Worm (Caenorhabditis elegans): ENCODE data around the gene M176.10.

DNA sequence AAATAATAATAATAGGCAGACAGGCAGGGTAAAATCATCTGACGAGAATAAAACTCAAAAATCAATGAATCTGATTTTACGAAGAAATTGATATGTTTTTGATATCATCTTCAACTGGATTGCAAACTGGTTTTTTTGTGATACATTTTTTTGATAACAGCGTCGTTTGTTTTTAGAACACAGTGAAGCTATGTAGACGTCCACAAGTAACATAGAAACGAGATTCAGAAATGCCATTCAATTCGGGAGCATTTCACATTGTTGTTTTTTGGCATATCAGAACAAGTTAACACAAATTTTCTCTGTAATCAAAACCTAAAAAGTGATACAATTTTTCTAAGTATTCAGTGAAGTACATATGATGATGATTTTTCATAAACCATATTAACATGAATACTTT, 12.3 kb upstream of the M176.10 start, which contains the start of gene chil-13:
- TF ChIP-seq ztf-11 (tag; optimal IDR thresholded peaks at IDR 0.05), result no peak
- no peak for TF ChIP-seq nhr-76 (tag; optimal IDR thresholded peaks at IDR 0.05)

Measured in whole organism, mixed stage, embryonic.